Worm (Caenorhabditis elegans): ENCODE data around the gene C42D4.3.

DNA sequence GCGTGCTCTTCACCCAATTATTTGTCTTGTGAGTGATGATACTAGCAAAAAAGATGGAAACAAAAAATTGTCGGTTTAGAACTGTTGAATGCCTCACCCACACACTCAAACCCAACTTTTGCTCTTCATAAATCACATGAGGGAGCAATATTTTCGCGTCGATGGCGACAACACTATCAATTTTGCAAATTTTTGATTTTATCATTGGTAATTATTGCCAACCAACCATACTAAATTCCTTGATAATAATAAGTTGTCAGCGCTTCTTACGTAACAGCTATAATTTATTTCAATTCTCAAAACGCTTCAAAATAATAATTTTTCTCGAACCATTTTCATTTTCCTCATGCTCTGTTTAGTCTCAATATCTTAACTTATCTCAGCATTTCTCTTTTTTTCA lies 33.7 kb downstream of the C42D4.3 start:
- TF ChIP-seq lin-14 (GFP tag; optimal IDR thresholded peaks at IDR 0.05) (no peak), elt-3 (tag; optimal IDR thresholded peaks at IDR 0.05) (no peak), C16A3.4 (tag; optimal IDR thresholded peaks at IDR 0.05) (no peak), efl-3 (GFP tag; optimal IDR thresholded peaks at IDR 0.05) (no peak), pqm-1 (tag; optimal IDR thresholded peaks at IDR 0.05) (no peak), alr-1 (tag; optimal IDR thresholded peaks at IDR 0.05; ENCODE audit: borderline replicate concordance) (no peak), pag-3 (tag; optimal IDR thresholded peaks at IDR 0.05; ENCODE audit: borderline replicate concordance, insufficient read depth) (no peak), lir-3 (tag; optimal IDR thresholded peaks at IDR 0.05; ENCODE audit: poor library complexity) (no peak), egl-27 (tag; optimal IDR thresholded peaks at IDR 0.05) (no peak), mab-9 (GFP tag; IDR thresholded peaks at IDR 0.05) (no peak), nhr-12 (tag; optimal IDR thresholded peaks at IDR 0.05) (no peak), blmp-1 (tag; optimal IDR thresholded peaks at IDR 0.05) (no peak), ama-1 (optimal IDR thresholded peaks at IDR 0.05) (no peak), egl-13 (tag; optimal IDR thresholded peaks at IDR 0.05) (no peak)
